Worm (Caenorhabditis elegans): ENCODE data around the gene sod-4.

sod-4 gene

DNA sequence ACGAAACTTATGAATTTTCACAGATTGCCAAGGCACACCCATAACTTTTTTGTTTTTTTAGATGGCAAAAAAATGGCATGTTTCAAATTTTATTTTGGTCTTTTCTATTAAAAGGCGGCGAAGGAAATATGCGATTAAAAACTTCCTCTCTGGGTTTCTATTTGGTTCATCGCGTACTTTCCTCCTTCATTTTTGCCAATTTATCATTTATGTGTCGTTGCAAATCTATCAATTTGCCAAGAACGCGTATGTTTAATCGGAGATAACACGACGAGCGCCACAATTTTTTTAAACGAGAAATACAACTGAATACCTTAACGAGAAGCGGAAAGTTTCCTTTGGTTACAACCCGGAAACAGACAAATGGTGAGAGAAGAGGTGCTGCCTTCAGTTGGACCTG, 27.7 kb downstream of the sod-4 start:
- no peak for TF ChIP-seq lag-1 (GFP tag; IDR thresholded peaks at IDR 0.05)
- TF ChIP-seq ztf-26 (tag; optimal IDR thresholded peaks at IDR 0.05): no peak
- no peak for TF ChIP-seq F57C9.4 (tag; optimal IDR thresholded peaks at IDR 0.05)
- TF ChIP-seq snpc-1.3 (tag; optimal IDR thresholded peaks at IDR 0.05; ENCODE audit: insufficient read depth): no peak
- peak; percentile 76 for TF ChIP-seq nhr-80 (tag; optimal IDR thresholded peaks at IDR 0.05)
- no peak for TF ChIP-seq hmg-1.2 (GFP tag; IDR thresholded peaks at IDR 0.05)

DNA sequence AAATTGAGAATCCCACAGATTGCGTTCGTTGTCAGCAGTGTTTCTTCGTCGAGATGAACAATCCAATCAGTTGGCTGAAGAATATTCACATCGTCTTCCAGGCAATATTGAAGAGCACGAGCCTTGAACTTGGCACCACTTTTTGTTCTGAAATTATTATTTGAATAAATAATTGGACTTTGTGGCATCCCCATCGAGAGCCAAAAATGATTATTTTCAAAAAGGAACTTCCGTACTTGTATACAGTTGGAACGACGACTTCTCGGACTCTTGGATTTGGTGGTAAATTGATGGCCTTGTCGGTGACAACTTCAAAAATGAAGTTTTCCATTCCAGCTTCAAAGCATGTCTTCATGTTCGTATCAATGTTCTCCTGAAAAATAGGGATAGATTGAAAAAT, 28.2 kb downstream of the sod-4 start:
- no peak for TF ChIP-seq mcd-1 (GFP tag; IDR thresholded peaks at IDR 0.05)
- TF ChIP-seq ztf-28 (GFP tag; IDR thresholded peaks at IDR 0.05): no peak
- TF ChIP-seq ZK185.1 (tag; optimal IDR thresholded peaks at IDR 0.05; ENCODE audit: poor library complexity, severe bottlenecking): no peak
- no peak for TF ChIP-seq F55B11.4 (tag; optimal IDR thresholded peaks at IDR 0.05; ENCODE audit: borderline replicate concordance, insufficient read depth)
- no peak for TF ChIP-seq akir-1 (GFP tag; optimal IDR thresholded peaks at IDR 0.05)
- no peak for TF ChIP-seq F49E8.2 (tag; optimal IDR thresholded peaks at IDR 0.05; ENCODE audit: insufficient read depth)

DNA sequence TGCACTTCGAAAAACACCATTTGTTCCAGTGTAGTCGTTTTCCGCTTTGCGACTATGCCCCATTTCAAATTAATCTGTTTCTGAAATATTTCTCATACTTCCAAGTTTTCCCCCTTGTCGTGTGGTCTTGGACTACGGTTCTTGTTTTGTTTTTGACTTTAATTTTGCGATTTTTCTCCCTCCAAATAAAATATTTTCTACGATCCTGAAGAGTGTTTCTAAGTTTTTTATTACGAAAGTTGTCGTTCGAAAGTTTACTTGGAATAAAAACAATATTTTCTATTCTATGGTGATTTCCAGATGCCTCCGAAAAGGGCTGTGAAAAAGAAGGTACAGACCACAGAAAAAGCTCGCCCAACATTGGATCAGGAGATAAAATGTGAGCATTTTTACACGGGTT, 32.3 kb downstream of the sod-4 start, which contains the start of gene tag-342:
Gene tag-342, plus strand, starts transcription at position 301 of the 400 bp plus-strand sequence.
- no peak for TF ChIP-seq lin-54 (GFP tag; optimal IDR thresholded peaks at IDR 0.05)
- TF ChIP-seq ztf-18 (tag; optimal IDR thresholded peaks at IDR 0.05): no peak
- no peak for TF ChIP-seq ZK185.1 (tag; optimal IDR thresholded peaks at IDR 0.05; ENCODE audit: poor library complexity, severe bottlenecking)
- TF ChIP-seq fkh-3 (tag; optimal IDR thresholded peaks at IDR 0.05): no peak
- TF ChIP-seq F57C9.4 (tag; optimal IDR thresholded peaks at IDR 0.05): no peak
- TF ChIP-seq F39B2.1 (GFP tag; IDR thresholded peaks at IDR 0.05): no peak

DNA sequence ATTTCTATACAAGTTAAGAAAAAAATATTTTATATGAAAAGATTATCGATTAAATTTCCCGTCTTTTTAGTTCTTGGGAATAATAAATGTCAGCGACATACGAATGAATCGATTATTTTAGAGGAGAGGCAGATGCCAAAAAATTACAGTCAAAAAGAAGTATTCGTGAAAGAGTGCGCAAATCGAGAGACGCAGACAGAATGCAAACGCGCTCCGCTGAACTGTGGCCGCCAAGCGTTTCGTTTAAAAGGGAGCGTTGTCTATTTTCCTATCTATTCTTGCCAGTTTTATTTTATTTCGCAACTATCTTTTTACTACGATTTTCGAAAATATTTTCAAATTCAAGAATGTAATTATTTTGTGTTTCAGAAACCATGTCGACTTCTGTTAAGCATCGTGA, 33.1 kb downstream of the sod-4 start, which contains the start of gene baf-1:
Gene baf-1, plus strand, starts transcription at position 370 of the 400 bp plus-strand sequence.
- TF ChIP-seq lin-35 (GFP tag; optimal IDR thresholded peaks at IDR 0.05) (peak in 1 of 3 experiments; percentile 51), pbrm-1 (GFP tag; IDR thresholded peaks at IDR 0.05) (0 out of 2 replicates have a peak, but pooled peaks have one; percentile 16), let-526 (GFP tag; IDR thresholded peaks at IDR 0.05) (no peak), madf-8 (GFP tag; conservative IDR thresholded peaks at IDR 0.05) (0 out of 2 replicates have a peak, but pooled peaks have one; percentile 15), snpc-4 (GFP tag; optimal IDR thresholded peaks at IDR 0.05) (no peak), snpc-4 (tag; optimal IDR thresholded peaks at IDR 0.05) (peak in 2 of 4 experiments; percentile 38 to 41), F49E8.2 (tag; optimal IDR thresholded peaks at IDR 0.05; ENCODE audit: insufficient read depth) (peak; percentile 20), snpc-1.3 (tag; optimal IDR thresholded peaks at IDR 0.05; ENCODE audit: insufficient read depth) (peak; percentile 15), lin-40 (tag; optimal IDR thresholded peaks at IDR 0.05) (peak; percentile 50), lsl-1 (GFP tag; optimal IDR thresholded peaks at IDR 0.05) (peak; percentile 44), fkh-3 (tag; optimal IDR thresholded peaks at IDR 0.05) (peak; percentile 37), ztf-28 (GFP tag; IDR thresholded peaks at IDR 0.05) (no peak), C06A6.2 (GFP tag; conservative IDR thresholded peaks at IDR 0.05) (no peak), unc-130 (GFP tag; optimal IDR thresholded peaks at IDR 0.05) (peak; percentile 25), madf-6 (GFP tag; IDR thresholded peaks at IDR 0.05) (peak; percentile 65), lin-54 (GFP tag; optimal IDR thresholded peaks at IDR 0.05) (peak; percentile 65), attf-5 (GFP tag; optimal IDR thresholded peaks at IDR 0.05) (peak; percentile 81), athp-1 (tag; optimal IDR thresholded peaks at IDR 0.05) (no peak), efl-1 (GFP tag; optimal IDR thresholded peaks at IDR 0.05) (peak; percentile 20), mel-28 (tag; optimal IDR thresholded peaks at IDR 0.05; ENCODE audit: borderline replicate concordance) (no peak), dpff-1 (tag; optimal IDR thresholded peaks at IDR 0.05) (no peak), F57C9.4 (tag; optimal IDR thresholded peaks at IDR 0.05) (no peak), cebp-1 (GFP tag; IDR thresholded peaks at IDR 0.05) (peak; percentile 21; the same call in 1 of the 2 replicates), cebp-1 (tag; optimal IDR thresholded peaks at IDR 0.05) (peak; percentile 92), K11D2.4 (GFP tag; IDR thresholded peaks at IDR 0.05) (peak; percentile 60; the same call in 1 of the 2 replicates), nhr-80 (tag; optimal IDR thresholded peaks at IDR 0.05) (peak; percentile 40), B0336.3 (GFP tag; IDR thresholded peaks at IDR 0.05) (0 out of 2 replicates have a peak, but pooled peaks have one; percentile 37), ztf-18 (tag; optimal IDR thresholded peaks at IDR 0.05) (peak; percentile 33), ceh-91 (GFP tag; IDR thresholded peaks at IDR 0.05) (peak; percentile 43; the same call in 1 of the 2 replicates), atf-7 (tag; optimal IDR thresholded peaks at IDR 0.05) (peak; percentile 10), mcd-1 (GFP tag; IDR thresholded peaks at IDR 0.05) (peak; percentile 97), tbp1 (GFP tag; optimal IDR thresholded peaks at IDR 0.05) (peak; percentile 50), dox-1 (GFP tag; IDR thresholded peaks at IDR 0.05) (peak; percentile 76), mes-4 (tag; optimal IDR thresholded peaks at IDR 0.05) (no peak)

Data from whole organism, young adult.